Fruit fly (Drosophila melanogaster) S2 (cell line): ENCODE data around the gene CG32564.

Experiments
- CG8478 ChIP-seq: fragments of >200 bp; optimal IDR thresholded peaks from 2 replicates; lab custom pipeline; 2018
- CTCF ChIP-seq, 2 experiments: fragments of >200 bp; optimal IDR thresholded peaks; 2 replicates each; lab custom pipeline; 2018

DNA sequence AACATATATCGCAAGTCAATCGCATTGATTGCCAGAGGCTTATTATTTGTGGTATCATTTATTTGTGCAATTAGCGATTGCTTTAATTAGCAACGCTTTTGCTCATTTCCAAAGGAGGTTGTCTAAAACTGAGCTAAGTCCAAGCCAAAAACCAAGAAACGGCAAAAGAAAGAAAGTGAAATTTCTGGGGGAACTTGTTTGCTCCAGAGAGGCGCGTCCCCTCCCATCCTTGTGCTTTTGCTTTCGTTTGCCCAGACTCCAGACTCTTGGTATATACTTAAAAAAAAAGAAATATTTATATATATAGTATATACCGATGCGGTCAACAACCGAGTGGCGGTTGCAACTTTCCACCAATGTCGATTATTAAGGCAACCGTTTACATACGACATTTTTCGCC is 47.9 kb downstream of the CG32564 start:
- TF ChIP-seq CG8478 (lab: Kevin White, UChicago) (no peak), CTCF (optimal IDR thresholded peaks at IDR 0.05; lab: Kevin White, UChicago) (no peak)
